Fruit fly (Drosophila melanogaster) whole organism, embryonic: ENCODE measurements around the gene mts.

ENCODE experiments used
- ATbp ChIP-seq: fragments of 200-800 bp; sonication (Bioruptor generic); optimal IDR thresholded peaks from 2 replicates; lab custom pipeline; 2017; ENCODE audit warnings: missing biosample characterization, mild to moderate bottlenecking, missing genetic modification characterization, missing genetic modification reagents
- CG10366 ChIP-seq: fragments of 200-800 bp; sonication (Bioruptor generic); IDR thresholded peaks from 2 replicates; pipeline ENCODE4 v1.3.6; 2022; ENCODE audit warnings: missing biosample characterization, missing genetic modification characterization
- CG12236 ChIP-seq: fragments of 200-800 bp; sonication (Bioruptor generic); optimal IDR thresholded peaks from 2 replicates; lab custom pipeline; 2016; ENCODE audit warnings: missing biosample characterization, missing genetic modification characterization
- Doc3 ChIP-seq: fragments of 200-800 bp; sonication (Bioruptor generic); IDR thresholded peaks from 3 replicates; pipeline ENCODE4 v1.3.6; 2022; ENCODE audit warnings: missing biosample characterization, missing genetic modification characterization; ENCODE audit not compliant: partially characterized antibody
- Ets65A ChIP-seq: fragments of 200-800 bp; sonication (Bioruptor generic); peaks from one replicate; lab custom pipeline; 2016; ENCODE audit warnings: missing biosample characterization, missing genetic modification characterization
- Poxn ChIP-seq: fragments of 200-800 bp; sonication (Bioruptor generic); IDR thresholded peaks from 2 replicates; pipeline ENCODE4 v1.3.6; 2022; ENCODE audit warnings: missing biosample characterization, missing genetic modification characterization
- Sox102F ChIP-seq: fragments of 200-800 bp; sonication (Bioruptor generic); optimal IDR thresholded peaks from 2 replicates; lab custom pipeline; 2018; ENCODE audit warnings: missing biosample characterization, mild to moderate bottlenecking, missing genetic modification characterization, moderate library complexity
- da ChIP-seq: fragments of 200-800 bp; sonication (Bioruptor generic); optimal IDR thresholded peaks from 2 replicates; lab custom pipeline; 2016; ENCODE audit warnings: missing biosample characterization, missing genetic modification characterization
- dysf ChIP-seq: fragments of 200-800 bp; sonication (Bioruptor generic); IDR thresholded peaks from 3 replicates; pipeline ENCODE4 v1.3.6; 2022; ENCODE audit warnings: missing biosample characterization, missing genetic modification characterization
- eyg ChIP-seq: fragments of 200-800 bp; sonication (Bioruptor generic); optimal IDR thresholded peaks from 3 replicates; lab custom pipeline; 2016; ENCODE audit warnings: missing biosample characterization, missing genetic modification characterization
- gem ChIP-seq: fragments of 200-800 bp; sonication (Bioruptor generic); optimal IDR thresholded peaks from 2 replicates; lab custom pipeline; 2019; ENCODE audit warnings: missing biosample characterization, mild to moderate bottlenecking, missing genetic modification characterization, moderate library complexity
- trh ChIP-seq: fragments of 200-800 bp; sonication (Bioruptor generic); optimal IDR thresholded peaks from 2 replicates; lab custom pipeline; 2016; ENCODE audit warnings: missing biosample characterization, missing genetic modification characterization

- TF ChIP-seq gem (no peak), trh (GFP tag; lab: Kevin White, UChicago) (no peak), CG10366 (GFP tag; lab: Robert Waterston, UW) (no peak), dysf (GFP tag; lab: Robert Waterston, UW) (no peak), Poxn (no peak), CG12236 (GFP tag; lab: Kevin White, UChicago) (no peak), eyg (GFP tag; lab: Kevin White, UChicago) (no peak), Ets65A (GFP tag; lab: Kevin White, UChicago) (no peak), Sox102F (GFP tag; lab: Kevin White, UChicago) (no peak), Doc3 (no peak), ATbp (GFP tag; lab: Kevin White, UChicago) (no peak), da (GFP tag; lab: Kevin White, UChicago) (no peak)
Measured at dm6 chr2L:7795859-7796258, 31.6 kb upstream of the mts start, which contains the start of gene LKRSDH.
